Worm (Caenorhabditis elegans): Measurements from ENCODE around the gene ptl-1.
A peak's percentile ranks its signal among the peaks of the same experiment; 100 is the strongest.

ptl-1 gene

DNA sequence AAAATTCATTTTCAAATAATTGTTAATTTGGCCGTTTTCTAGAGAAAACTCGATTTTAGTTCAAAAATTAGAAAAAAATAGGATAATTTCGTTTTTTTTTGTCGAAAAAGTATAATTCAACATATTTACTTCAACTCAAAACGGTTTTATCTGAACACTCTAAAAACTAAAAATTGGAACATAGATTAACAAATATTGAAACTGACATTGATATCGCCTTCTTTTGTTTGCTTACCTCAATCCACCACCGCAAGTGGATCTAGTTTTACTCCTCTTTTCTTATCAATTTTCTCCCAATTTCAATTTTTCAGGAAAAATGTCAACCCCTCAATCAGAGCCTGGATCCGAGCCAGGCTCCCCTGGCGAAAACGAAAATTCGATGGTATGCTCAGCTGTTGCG lies at the start of gene ptl-1:
Gene ptl-1 (plus strand): TSS at position 301 of the 400 bp plus-strand sequence.
- no peak for TF ChIP-seq swsn-7 (tag; optimal IDR thresholded peaks at IDR 0.05)
- no peak for TF ChIP-seq sptf-1 (tag; optimal IDR thresholded peaks at IDR 0.05)
- TF ChIP-seq lsy-2 (tag; optimal IDR thresholded peaks at IDR 0.05) = no peak
- TF ChIP-seq nhr-28 (tag; optimal IDR thresholded peaks at IDR 0.05) = no peak
- TF ChIP-seq ceh-63 (GFP tag; optimal IDR thresholded peaks at IDR 0.05) = no peak
- no peak for TF ChIP-seq xbp-1 (tag; optimal IDR thresholded peaks at IDR 0.05)
- no peak for TF ChIP-seq efl-3 (GFP tag; optimal IDR thresholded peaks at IDR 0.05)
- no peak for TF ChIP-seq ztf-4 (tag; optimal IDR thresholded peaks at IDR 0.05)
- TF ChIP-seq Y116A8C.19 (tag; optimal IDR thresholded peaks at IDR 0.05; ENCODE audit: borderline replicate concordance) = no peak

DNA sequence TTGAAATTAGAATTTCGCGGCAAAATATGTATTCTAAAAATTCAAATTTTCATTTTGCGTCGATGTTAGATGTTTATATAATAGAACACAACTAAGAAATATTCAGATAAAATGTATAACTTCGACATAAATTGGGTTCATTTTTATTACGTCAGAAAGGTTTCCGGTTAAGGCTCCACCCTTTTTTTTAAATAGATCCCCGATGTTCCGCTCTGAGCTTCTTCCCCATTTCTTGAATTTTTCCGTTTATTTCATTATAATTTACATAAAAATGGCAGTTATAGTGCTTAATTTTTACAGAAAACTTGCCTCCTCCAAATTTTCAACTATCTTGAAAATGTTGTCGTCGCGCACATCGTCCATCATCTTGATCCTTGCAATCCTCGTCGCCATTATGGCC lies 40.2 kb upstream of the ptl-1 start, which contains the start of gene flp-24:
Gene flp-24 (plus strand): TSS at position 301 of the 400 bp plus-strand sequence.
- no peak for TF ChIP-seq ztf-11 (tag; optimal IDR thresholded peaks at IDR 0.05)
- no peak for TF ChIP-seq nhr-90 (tag; optimal IDR thresholded peaks at IDR 0.05; ENCODE audit: poor library complexity)
- no peak for TF ChIP-seq unc-98 (GFP tag; IDR thresholded peaks at IDR 0.05)
- no peak for TF ChIP-seq ceh-82 (tag; optimal IDR thresholded peaks at IDR 0.05)
- no peak for TF ChIP-seq ceh-88 (GFP tag; IDR thresholded peaks at IDR 0.05)
- no peak for TF ChIP-seq unc-62 (GFP tag; optimal IDR thresholded peaks at IDR 0.05)
- no peak for TF ChIP-seq elt-3 (tag; optimal IDR thresholded peaks at IDR 0.05)
- no peak for TF ChIP-seq nhr-76 (tag; optimal IDR thresholded peaks at IDR 0.05)
- TF ChIP-seq lin-39 (tag; optimal IDR thresholded peaks at IDR 0.05) = no peak
- no peak for TF ChIP-seq alr-1 (tag; optimal IDR thresholded peaks at IDR 0.05; ENCODE audit: borderline replicate concordance)
- TF ChIP-seq snpc-4 (tag; optimal IDR thresholded peaks at IDR 0.05) = no peak
- no peak for TF ChIP-seq zag-1 (tag; optimal IDR thresholded peaks at IDR 0.05)
- TF ChIP-seq fkh-4 (tag; optimal IDR thresholded peaks at IDR 0.05; ENCODE audit: borderline replicate concordance) = no peak

DNA sequence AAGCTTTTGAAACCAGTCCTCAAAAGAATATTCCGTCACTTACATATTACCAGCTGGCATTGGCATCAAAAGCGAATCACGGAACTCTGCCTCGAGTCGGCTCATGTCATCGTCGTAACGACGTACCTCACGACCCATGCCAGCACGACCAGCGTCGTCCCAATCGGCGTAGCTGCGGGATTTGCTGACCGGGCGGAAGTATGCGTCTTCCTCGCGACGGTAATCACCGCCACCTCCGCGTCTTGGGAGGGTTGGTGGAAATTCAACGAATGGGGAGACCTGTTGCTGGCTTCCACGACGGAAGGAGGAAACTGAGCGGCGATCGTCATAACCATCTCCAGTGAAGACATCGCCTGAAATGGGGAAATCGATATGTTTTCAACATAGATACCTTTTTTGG lies 36.9 kb upstream of the ptl-1 start:
- TF ChIP-seq nhr-77 (tag; optimal IDR thresholded peaks at IDR 0.05) (no peak), isw-1 (GFP tag; IDR thresholded peaks at IDR 0.05) (no peak), ceh-88 (GFP tag; IDR thresholded peaks at IDR 0.05) (no peak), unc-30 (tag; optimal IDR thresholded peaks at IDR 0.05) (no peak), nhr-85 (tag) (peak; percentile 70), ceh-82 (tag; optimal IDR thresholded peaks at IDR 0.05) (no peak), dsc-1 (tag; optimal IDR thresholded peaks at IDR 0.05) (no peak), nhr-90 (tag; optimal IDR thresholded peaks at IDR 0.05; ENCODE audit: poor library complexity) (no peak)

DNA sequence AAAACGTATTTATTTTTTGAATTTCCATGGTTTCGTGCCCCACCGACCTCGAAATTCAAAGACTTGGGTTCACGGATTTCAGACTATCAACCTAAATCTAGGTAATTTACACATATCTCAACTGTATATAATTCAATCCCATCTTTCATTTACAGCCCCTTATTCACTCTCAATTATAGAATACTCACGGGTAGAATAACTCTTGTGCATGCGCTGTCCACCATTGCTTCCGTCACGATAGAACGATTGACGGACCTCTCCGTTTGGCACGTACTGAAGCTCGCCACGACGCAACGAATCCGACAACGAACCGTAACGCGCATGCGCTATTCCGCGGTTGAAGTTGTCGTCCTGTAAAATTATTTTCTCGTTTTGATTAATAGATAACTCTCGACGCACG lies 36.3 kb upstream of the ptl-1 start:
- TF ChIP-seq skn-1 (tag; optimal IDR thresholded peaks at IDR 0.05) = no peak
- TF ChIP-seq efl-1 (optimal IDR thresholded peaks at IDR 0.05) = no peak
- TF ChIP-seq efl-1 (GFP tag; optimal IDR thresholded peaks at IDR 0.05 in 1 of 2) = peak in 1 of 2 experiments; percentile 4

DNA sequence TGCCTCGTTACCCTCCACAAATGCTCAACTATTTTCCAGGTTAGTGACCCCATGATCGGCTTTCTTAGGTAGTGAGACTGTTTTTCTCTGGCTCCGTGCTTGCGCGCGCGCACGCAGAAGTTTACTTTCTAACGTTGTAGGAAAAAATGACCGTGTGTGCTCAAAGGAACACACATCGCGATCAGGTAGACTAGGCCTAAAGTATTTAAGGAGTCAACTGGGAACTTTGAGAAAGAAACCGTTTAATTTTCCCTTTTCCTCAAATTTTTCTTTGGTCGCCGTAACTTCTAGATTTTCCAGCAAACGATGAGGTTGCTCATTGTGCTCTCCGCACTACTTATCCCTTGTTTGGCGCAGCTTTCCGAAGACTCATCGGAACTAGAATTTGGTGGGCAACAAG lies 24.6 kb upstream of the ptl-1 start, which contains the start of gene idpp-1:
Gene idpp-1 (plus strand): TSS at position 301 of the 400 bp plus-strand sequence.
- no peak for TF ChIP-seq sptf-1 (tag; optimal IDR thresholded peaks at IDR 0.05)
- TF ChIP-seq nhr-71 (tag; optimal IDR thresholded peaks at IDR 0.05) = no peak
- TF ChIP-seq zag-1 (tag; optimal IDR thresholded peaks at IDR 0.05) = no peak
- no peak for TF ChIP-seq nhr-85 (tag)
- no peak for TF ChIP-seq elt-3 (tag; optimal IDR thresholded peaks at IDR 0.05)
- TF ChIP-seq fos-1 (tag; optimal IDR thresholded peaks at IDR 0.05) = no peak
- TF ChIP-seq unc-130 (tag; optimal IDR thresholded peaks at IDR 0.05) = no peak
- no peak for TF ChIP-seq irx-1 (tag; optimal IDR thresholded peaks at IDR 0.05)
- no peak for TF ChIP-seq vab-15 (tag; optimal IDR thresholded peaks at IDR 0.05)
- no peak for TF ChIP-seq nhr-77 (tag; optimal IDR thresholded peaks at IDR 0.05)
- no peak for TF ChIP-seq efl-1 (optimal IDR thresholded peaks at IDR 0.05)
- no peak for TF ChIP-seq efl-1 (GFP tag; optimal IDR thresholded peaks at IDR 0.05 in 1 of 2)
- TF ChIP-seq fkh-10 (GFP tag; optimal IDR thresholded peaks at IDR 0.05) = no peak
- TF ChIP-seq unc-98 (GFP tag; IDR thresholded peaks at IDR 0.05) = no peak
- no peak for TF ChIP-seq dsc-1 (tag; optimal IDR thresholded peaks at IDR 0.05)
- TF ChIP-seq egl-13 (tag; optimal IDR thresholded peaks at IDR 0.05) = no peak
- TF ChIP-seq hlh-4 (tag; optimal IDR thresholded peaks at IDR 0.05) = no peak

Data from whole organism, L1 larva.